Worm (Caenorhabditis elegans): ENCODE results near the gene K08D8.5.

Gene K08D8.5

DNA sequence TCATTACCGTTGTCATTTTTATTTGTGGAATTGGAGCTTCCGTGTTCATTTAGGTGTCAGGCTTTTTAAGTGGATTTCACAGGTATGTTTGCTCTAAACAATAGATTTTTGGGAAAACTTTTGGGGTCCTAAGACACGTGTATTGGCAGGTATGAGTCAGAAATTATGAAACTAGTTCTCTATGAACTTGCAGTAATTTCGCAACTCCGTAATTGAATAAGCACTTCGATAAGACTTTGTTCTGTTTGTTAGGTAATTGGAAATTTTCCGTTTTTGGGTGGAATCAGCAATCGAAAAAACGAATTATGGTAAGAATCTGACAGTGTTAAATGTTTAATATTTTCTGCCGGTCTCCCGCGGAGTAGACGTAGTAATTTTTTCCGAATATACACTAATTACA, 14.8 kb downstream of the K08D8.5 start:
- TF ChIP-seq elt-2 (tag; optimal IDR thresholded peaks at IDR 0.05) = no peak
- TF ChIP-seq nhr-77 (tag; optimal IDR thresholded peaks at IDR 0.05) = no peak
- TF ChIP-seq unc-39 (tag; optimal IDR thresholded peaks at IDR 0.05) = no peak
- no peak for TF ChIP-seq fos-1 (tag; optimal IDR thresholded peaks at IDR 0.05)
- TF ChIP-seq nhr-23 (tag; optimal IDR thresholded peaks at IDR 0.05) = no peak
- no peak for TF ChIP-seq lsy-12 (tag; optimal IDR thresholded peaks at IDR 0.05)
- no peak for TF ChIP-seq nhr-43 (tag; optimal IDR thresholded peaks at IDR 0.05; ENCODE audit: poor library complexity, severe bottlenecking)
- no peak for TF ChIP-seq pha-4 (tag; optimal IDR thresholded peaks at IDR 0.05)
- TF ChIP-seq nfya-1 (tag; optimal IDR thresholded peaks at IDR 0.05; ENCODE audit: insufficient read depth) = no peak
- no peak for TF ChIP-seq hmg-11 (tag; optimal IDR thresholded peaks at IDR 0.05)
- TF ChIP-seq eor-1 (tag; optimal IDR thresholded peaks at IDR 0.05) = no peak
- no peak for TF ChIP-seq elt-3 (tag; optimal IDR thresholded peaks at IDR 0.05)
- no peak for TF ChIP-seq R02D3.7 (tag; optimal IDR thresholded peaks at IDR 0.05)

DNA sequence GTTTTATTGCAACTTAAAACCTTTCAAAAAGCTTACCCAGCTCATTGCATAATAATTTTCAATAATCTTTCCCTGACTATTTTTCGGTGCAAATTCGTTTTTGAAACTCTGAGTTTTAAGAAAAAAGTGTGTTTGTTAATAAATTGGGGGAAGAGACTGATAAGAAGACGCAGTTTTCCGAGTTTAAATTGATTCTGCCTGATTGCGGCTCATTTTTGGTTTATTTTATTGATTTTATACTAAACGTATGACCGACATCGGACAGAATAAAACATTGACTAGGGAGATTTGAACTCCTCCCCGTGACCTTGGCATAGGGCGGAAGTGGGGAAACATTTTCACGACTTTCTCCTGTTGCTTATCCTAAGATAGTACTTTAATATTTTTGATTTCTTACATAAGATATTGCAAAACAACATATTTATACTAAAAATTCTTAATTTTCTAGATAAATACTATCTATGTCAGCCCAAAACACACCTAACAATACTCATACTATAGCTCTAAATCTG, 15.5 kb downstream of the K08D8.5 start, which contains the start of gene K08D8.7:
TSS of gene K08D8.7 (plus strand) at position 462 of the 512 bp plus-strand sequence.
- no peak for TF ChIP-seq nhr-77 (tag; optimal IDR thresholded peaks at IDR 0.05)
- TF ChIP-seq nhr-237 (tag; optimal IDR thresholded peaks at IDR 0.05) = no peak
- peak; percentile 3 for TF ChIP-seq pqm-1 (tag; optimal IDR thresholded peaks at IDR 0.05)
- TF ChIP-seq elt-2 (tag; optimal IDR thresholded peaks at IDR 0.05) = peak; percentile 71
- peak; percentile 28 for TF ChIP-seq pha-4 (tag; optimal IDR thresholded peaks at IDR 0.05)

DNA sequence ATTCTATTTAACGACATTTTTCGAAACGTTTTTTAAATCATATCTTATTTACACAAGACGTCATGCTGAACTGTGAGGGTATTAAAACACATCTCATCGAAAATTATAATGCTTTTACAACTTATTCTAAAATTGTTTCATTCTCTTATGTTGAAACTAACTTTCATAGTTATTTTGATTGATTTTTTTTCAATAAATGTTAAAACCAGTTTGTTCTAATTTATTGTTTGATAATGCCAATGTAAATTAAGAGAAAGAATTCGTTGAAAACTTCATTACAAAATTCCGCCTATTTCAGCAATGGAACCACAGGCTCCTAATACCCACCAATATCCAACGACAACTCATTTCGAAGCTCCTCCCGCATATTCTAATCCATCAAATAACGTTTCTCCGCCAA, 16.9 kb downstream of the K08D8.5 start, which contains the start of gene K08D8.11:
TSS of gene K08D8.11 (plus strand) at position 301 of the 400 bp plus-strand sequence.
- TF ChIP-seq daf-12 (tag; optimal IDR thresholded peaks at IDR 0.05) = no peak
- TF ChIP-seq elt-3 (tag; optimal IDR thresholded peaks at IDR 0.05) = no peak

DNA sequence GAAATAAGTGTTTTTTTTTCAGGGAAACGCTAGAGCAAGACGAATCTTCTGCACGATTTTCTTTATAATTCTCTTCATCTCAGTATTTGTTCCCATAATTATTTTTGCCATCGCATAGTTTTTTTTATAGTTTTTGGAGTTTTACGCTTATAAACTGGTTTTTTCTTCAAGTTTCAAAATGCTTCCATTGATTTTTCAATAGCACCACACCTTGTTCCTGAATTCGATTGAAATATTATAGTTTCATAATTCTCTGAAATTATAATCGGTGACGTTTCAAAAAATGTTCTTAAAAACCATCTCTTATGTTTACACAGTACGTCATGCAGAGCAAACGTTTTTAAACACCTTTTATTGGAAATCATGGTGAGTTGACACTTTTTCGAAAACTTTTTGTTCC, 18.8 kb downstream of the K08D8.5 start, which contains the start of gene K08D8.12:
TSS of gene K08D8.12 (plus strand) at position 301 of the 400 bp plus-strand sequence.
- TF ChIP-seq nhr-67 (tag; optimal IDR thresholded peaks at IDR 0.05) = no peak
- TF ChIP-seq daf-12 (tag; optimal IDR thresholded peaks at IDR 0.05) = no peak
- TF ChIP-seq nhr-25 (tag; optimal IDR thresholded peaks at IDR 0.05) = no peak
- TF ChIP-seq nhr-12 (tag; optimal IDR thresholded peaks at IDR 0.05) = no peak
- no peak for TF ChIP-seq jun-1 (tag; optimal IDR thresholded peaks at IDR 0.05)
- no peak for TF ChIP-seq nhr-77 (tag; optimal IDR thresholded peaks at IDR 0.05)
- TF ChIP-seq pha-4 (tag; optimal IDR thresholded peaks at IDR 0.05) = no peak
- TF ChIP-seq nhr-28 (tag; optimal IDR thresholded peaks at IDR 0.05) = no peak
- no peak for TF ChIP-seq lin-39 (tag; optimal IDR thresholded peaks at IDR 0.05)
- TF ChIP-seq egl-5 (tag; optimal IDR thresholded peaks at IDR 0.05) = no peak
- TF ChIP-seq sea-2 (GFP tag; optimal IDR thresholded peaks at IDR 0.05) = no peak
- TF ChIP-seq nfya-1 (tag; optimal IDR thresholded peaks at IDR 0.05; ENCODE audit: insufficient read depth) = no peak
- TF ChIP-seq egl-27 (tag; optimal IDR thresholded peaks at IDR 0.05) = no peak

DNA sequence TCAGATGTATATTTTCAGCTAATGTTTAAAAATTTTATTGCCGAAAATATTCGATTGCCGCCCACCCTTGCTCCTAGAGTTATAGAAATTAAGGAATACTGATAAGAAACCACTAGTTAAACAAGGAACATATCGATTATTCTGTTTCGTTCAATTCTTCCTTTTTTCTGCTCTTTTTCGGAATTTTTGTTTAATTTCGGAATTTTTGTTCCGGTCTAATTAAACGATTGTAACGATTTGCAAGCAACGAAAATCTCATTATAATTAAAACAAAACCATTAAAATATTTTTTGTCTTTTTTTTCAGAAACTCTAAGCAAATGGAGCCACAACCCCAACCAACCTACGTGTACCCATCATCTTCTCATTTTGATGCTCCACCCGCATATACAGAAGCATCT, 19.7 kb downstream of the K08D8.5 start, which contains the start of gene K08D8.1:
TSS of gene K08D8.1 (plus strand) at position 301 of the 400 bp plus-strand sequence.
- peak; percentile 30 for TF ChIP-seq elt-2 (tag; optimal IDR thresholded peaks at IDR 0.05)
- no peak for TF ChIP-seq eor-1 (tag; optimal IDR thresholded peaks at IDR 0.05)
- no peak for TF ChIP-seq pqm-1 (tag; optimal IDR thresholded peaks at IDR 0.05)
- TF ChIP-seq elt-1 (tag; optimal IDR thresholded peaks at IDR 0.05) = no peak
- TF ChIP-seq skn-1 (tag; optimal IDR thresholded peaks at IDR 0.05) = no peak

DNA sequence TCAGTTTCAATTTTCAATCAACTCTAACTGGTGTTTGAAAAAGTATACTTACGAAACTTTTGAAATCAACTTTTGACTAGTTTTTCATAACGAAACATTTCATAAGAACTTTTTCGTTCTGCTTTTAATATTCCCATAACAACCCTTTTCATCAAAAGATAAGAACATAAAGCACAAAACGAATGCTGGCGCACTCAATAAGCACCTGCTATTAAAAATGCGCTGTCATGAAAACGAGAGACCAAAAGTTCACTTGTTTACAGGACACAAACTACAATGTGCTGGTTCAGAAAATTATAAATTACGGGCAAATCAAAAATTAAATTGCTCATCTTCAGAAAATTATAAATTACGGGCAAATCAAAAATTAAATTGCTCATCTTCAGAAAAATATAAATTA, 20.8 kb downstream of the K08D8.5 start:
- peak; percentile 14 for TF ChIP-seq pqm-1 (tag; optimal IDR thresholded peaks at IDR 0.05)
- peak; percentile 65 for TF ChIP-seq elt-2 (tag; optimal IDR thresholded peaks at IDR 0.05)
- no peak for TF ChIP-seq nhr-11 (tag; optimal IDR thresholded peaks at IDR 0.05)
- no peak for TF ChIP-seq mml-1 (tag; optimal IDR thresholded peaks at IDR 0.05)

DNA sequence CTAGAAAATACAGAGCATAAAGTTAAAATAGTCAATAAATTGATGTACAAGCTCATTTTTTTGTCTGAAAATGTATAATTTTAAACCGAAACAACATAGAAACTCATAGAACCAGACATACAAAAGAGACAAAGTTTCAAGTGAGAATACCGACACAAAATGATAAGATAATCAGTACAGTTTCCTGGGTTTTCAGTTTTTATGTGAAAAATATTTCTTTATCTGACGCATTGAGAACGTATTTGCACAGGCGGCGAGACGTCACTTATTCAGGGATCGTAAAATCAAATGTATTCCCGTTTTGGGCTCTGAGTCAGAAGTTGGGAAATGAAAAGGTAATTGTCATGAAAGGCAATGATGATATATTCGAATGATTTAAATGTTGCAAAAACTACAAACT, 21.5 kb downstream of the K08D8.5 start, which contains the start of gene K08D8.6:
TSS of gene K08D8.6 (minus strand) at position 64 of the 400 bp plus-strand sequence.
- TF ChIP-seq pha-4 (tag; optimal IDR thresholded peaks at IDR 0.05) = no peak
- TF ChIP-seq elt-2 (tag; optimal IDR thresholded peaks at IDR 0.05) = peak; percentile 94
- TF ChIP-seq pqm-1 (tag; optimal IDR thresholded peaks at IDR 0.05) = peak; percentile 93
- no peak for TF ChIP-seq nhr-237 (tag; optimal IDR thresholded peaks at IDR 0.05)

Measured in whole organism, L3 larva.